Fruit fly (Drosophila melanogaster) whole organism, wandering third instar larva: ENCODE measurements around the gene CG9674.

Source experiments
- Abd-B ChIP-seq: fragments of >200 bp; optimal IDR thresholded peaks from 2 replicates; lab custom pipeline; 2017; ENCODE audit warnings: missing biosample characterization, missing genetic modification characterization
- CG32264 ChIP-seq: fragments of 200-800 bp; sonication (Bioruptor generic); optimal IDR thresholded peaks from 2 replicates; lab custom pipeline; 2016; ENCODE audit warnings: missing biosample characterization, missing genetic modification characterization
- CG9705 ChIP-seq: fragments of 200-800 bp; sonication (Bioruptor generic); optimal IDR thresholded peaks from 2 replicates; lab custom pipeline; 2018; ENCODE audit warnings: missing biosample characterization, mild to moderate bottlenecking, missing genetic modification characterization
- CrebA ChIP-seq: fragments of 200-800 bp; sonication (Bioruptor generic); optimal IDR thresholded peaks from 2 replicates; lab custom pipeline; 2016; ENCODE audit warnings: missing biosample characterization, mild to moderate bottlenecking, missing genetic modification characterization, borderline replicate concordance
- Dif ChIP-seq: fragments of 200-275, 200-300 bp; sonication (Bioruptor generic); optimal IDR thresholded peaks from 2 replicates; lab custom pipeline; 2018; ENCODE audit warnings: missing biosample characterization, missing genetic modification characterization; ENCODE audit not compliant: partially characterized antibody
- GATAd ChIP-seq: sonication (Bioruptor generic); optimal IDR thresholded peaks from 2 replicates; lab custom pipeline; 2016; ENCODE audit warnings: missing biosample characterization, missing genetic modification characterization
- HLH106 ChIP-seq: fragments of 200-800 bp; optimal IDR thresholded peaks from 3 replicates; lab custom pipeline; 2019; ENCODE audit warnings: missing biosample characterization, mild to moderate bottlenecking, missing genetic modification characterization, moderate library complexity
- Hnf4 ChIP-seq: fragments of 200-800 bp; sonication (Bioruptor generic); optimal IDR thresholded peaks from 2 replicates; lab custom pipeline; 2016; ENCODE audit warnings: missing biosample characterization, mild to moderate bottlenecking, missing genetic modification characterization
- Hr78 ChIP-seq: fragments of >200 bp; optimal IDR thresholded peaks from 2 replicates; lab custom pipeline; 2017; ENCODE audit warnings: missing biosample characterization, missing genetic modification characterization
- Hr83 ChIP-seq: fragments of 200-300 bp; sonication (Bioruptor generic); optimal IDR thresholded peaks from 2 replicates; lab custom pipeline; 2016; ENCODE audit warnings: missing biosample characterization, mild to moderate bottlenecking, missing genetic modification characterization, moderate library complexity; ENCODE audit not compliant: poor library complexity, severe bottlenecking
- Jra ChIP-seq: sonication (Bioruptor generic); optimal IDR thresholded peaks from 2 replicates; lab custom pipeline; 2016; ENCODE audit warnings: missing biosample characterization, missing genetic modification characterization
- Mio ChIP-seq: sonication (Bioruptor generic); optimal IDR thresholded peaks from 2 replicates; lab custom pipeline; 2016; ENCODE audit warnings: missing biosample characterization, missing genetic modification characterization
- Myc ChIP-seq: fragments of >200 bp; optimal IDR thresholded peaks from 2 replicates; lab custom pipeline; 2017
- N ChIP-seq: fragments of >200 bp; optimal IDR thresholded peaks from 2 replicates; lab custom pipeline; 2018; ENCODE audit warnings: missing biosample characterization, missing external identifiers, missing genetic modification characterization
- OdsH ChIP-seq: fragments of 200-800 bp; sonication (Bioruptor generic); optimal IDR thresholded peaks from 2 replicates; lab custom pipeline; 2016; ENCODE audit warnings: missing biosample characterization, mild to moderate bottlenecking, missing genetic modification characterization
- Rel ChIP-seq, 2 experiments: fragments of 200-800 bp; sonication (Bioruptor generic) in 1 of 2; optimal IDR thresholded peaks; 2 replicates in 1 of 2; 3 replicates in 1 of 2; lab custom pipeline; 2016 to 2019; ENCODE audit warnings: mild to moderate bottlenecking in 2 of 2, missing biosample characterization in 2 of 2, missing genetic modification characterization in 2 of 2, moderate library complexity in 1 of 2
- Sp1 ChIP-seq: fragments of 200-800 bp; sonication (Bioruptor generic); optimal IDR thresholded peaks from 3 replicates; lab custom pipeline; 2019; ENCODE audit warnings: missing biosample characterization, mild to moderate bottlenecking, missing genetic modification characterization, moderate library complexity
- Vsx2 ChIP-seq: fragments of 200-300, 225-300 bp; sonication (Bioruptor generic); optimal IDR thresholded peaks from 2 replicates; lab custom pipeline; 2018; ENCODE audit warnings: missing biosample characterization, missing genetic modification characterization; ENCODE audit not compliant: partially characterized antibody
- br ChIP-seq: fragments of 200-800 bp; sonication (Bioruptor generic); optimal IDR thresholded peaks from 2 replicates; lab custom pipeline; 2016; ENCODE audit warnings: missing biosample characterization, missing genetic modification characterization
- brk ChIP-seq: fragments of 200-800 bp; sonication (Bioruptor generic); optimal IDR thresholded peaks from 2 replicates; lab custom pipeline; 2016; ENCODE audit warnings: missing biosample characterization, mild to moderate bottlenecking, missing genetic modification characterization
- dl ChIP-seq, 2 experiments: fragments of 175-275, 200-275 bp in 1 of 2; fragments of 200-275 bp in 1 of 2; sonication (Bioruptor generic); optimal IDR thresholded peaks; lab custom pipeline; 2018; ENCODE audit warnings: mild to moderate bottlenecking in 2 of 2, missing biosample characterization in 2 of 2, missing genetic modification characterization in 2 of 2, moderate library complexity in 2 of 2; ENCODE audit not compliant: partially characterized antibody in 2 of 2, insufficient read depth in 1 of 2
- dmrt93B ChIP-seq: fragments of 200-800 bp; sonication (Bioruptor generic); optimal IDR thresholded peaks from 2 replicates; lab custom pipeline; 2018; ENCODE audit warnings: missing biosample characterization, mild to moderate bottlenecking, missing genetic modification characterization
- dsf ChIP-seq: sonication (Bioruptor generic); optimal IDR thresholded peaks from 2 replicates; lab custom pipeline; 2016; ENCODE audit warnings: missing biosample characterization, missing genetic modification characterization, borderline replicate concordance
- ey ChIP-seq: fragments of 200-800 bp; sonication (Bioruptor generic); optimal IDR thresholded peaks from 2 replicates; lab custom pipeline; 2016; ENCODE audit warnings: missing biosample characterization, missing genetic modification characterization
- foxo ChIP-seq, 2 experiments: fragments of 200-800 bp; sonication (Bioruptor generic); optimal IDR thresholded peaks; 2 replicates in 1 of 2; 3 replicates in 1 of 2; lab custom pipeline; 2016 to 2017; ENCODE audit warnings: missing biosample characterization in 2 of 2, missing genetic modification characterization in 2 of 2
- fru ChIP-seq: fragments of 200-800 bp; sonication (Bioruptor generic); optimal IDR thresholded peaks from 3 replicates; lab custom pipeline; 2016; ENCODE audit warnings: missing biosample characterization, mild to moderate bottlenecking, missing genetic modification characterization
- h ChIP-seq: fragments of 200-800 bp; sonication (Bioruptor generic); optimal IDR thresholded peaks from 3 replicates; lab custom pipeline; 2016; ENCODE audit warnings: missing biosample characterization, mild to moderate bottlenecking, missing genetic modification characterization
- jim ChIP-seq: fragments of 175-275, 200-325 bp; sonication (Bioruptor generic); optimal IDR thresholded peaks from 2 replicates; lab custom pipeline; 2016; ENCODE audit warnings: missing biosample characterization, mild to moderate bottlenecking, missing genetic modification characterization
- lola ChIP-seq: fragments of >200 bp; optimal IDR thresholded peaks from 2 replicates; lab custom pipeline; 2017; ENCODE audit warnings: missing biosample characterization, missing genetic modification characterization
- pan ChIP-seq: fragments of >200 bp; optimal IDR thresholded peaks from 2 replicates; lab custom pipeline; 2017
- psq ChIP-seq: fragments of 200-800 bp; sonication (Bioruptor generic); optimal IDR thresholded peaks from 3 replicates; lab custom pipeline; 2017; ENCODE audit warnings: missing biosample characterization, mild to moderate bottlenecking, missing genetic modification characterization, moderate library complexity
- rgr ChIP-seq: fragments of 200-800 bp; sonication (Bioruptor generic); optimal IDR thresholded peaks from 3 replicates; lab custom pipeline; 2016; ENCODE audit warnings: missing biosample characterization, mild to moderate bottlenecking, missing genetic modification characterization
- sage ChIP-seq: fragments of 200-800 bp; sonication (Bioruptor generic); optimal IDR thresholded peaks from 2 replicates; lab custom pipeline; 2016; ENCODE audit warnings: missing biosample characterization, mild to moderate bottlenecking, missing genetic modification characterization
- sv ChIP-seq: fragments of 200-800 bp; sonication (Bioruptor generic); optimal IDR thresholded peaks from 3 replicates; lab custom pipeline; 2016; ENCODE audit warnings: missing biosample characterization, missing genetic modification characterization
- tai ChIP-seq: sonication (Bioruptor generic); optimal IDR thresholded peaks from 2 replicates; lab custom pipeline; 2016; ENCODE audit warnings: missing biosample characterization, missing genetic modification characterization
- usp ChIP-seq: fragments of >200 bp; optimal IDR thresholded peaks from 2 replicates; lab custom pipeline; 2017; ENCODE audit warnings: missing biosample characterization, missing genetic modification characterization
- woc ChIP-seq: sonication (Bioruptor generic); optimal IDR thresholded peaks from 2 replicates; lab custom pipeline; 2016; ENCODE audit warnings: missing biosample characterization, mild to moderate bottlenecking, missing genetic modification characterization

Gene CG9674

DNA sequence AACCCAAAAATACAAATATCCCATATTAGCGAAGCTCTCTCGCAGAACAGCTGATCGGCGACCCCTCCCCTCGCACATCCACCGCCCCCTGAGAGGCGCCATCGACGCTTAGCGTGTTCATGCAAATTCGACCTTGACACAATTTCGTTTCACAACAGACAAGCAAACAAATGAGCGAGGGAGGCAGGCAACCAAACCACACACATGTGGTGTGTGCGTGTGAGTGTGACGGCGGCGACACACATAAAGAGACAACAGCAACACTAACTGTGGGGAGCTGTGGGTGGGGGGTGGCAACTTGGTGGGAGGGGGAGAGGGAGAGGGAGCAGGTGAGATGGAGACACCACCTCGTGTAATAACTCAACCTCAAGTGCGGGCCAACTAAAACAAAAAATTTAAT lies 17.2 kb upstream of the CG9674 start:
- TF ChIP-seq Rel (GFP tag; optimal IDR thresholded peaks at IDR 0.05; lab: Kevin White, UChicago), result no peak
- TF ChIP-seq Rel (tag; optimal IDR thresholded peaks at IDR 0.05; lab: Kevin White, UChicago), result no peak
- no peak for TF ChIP-seq fru (GFP tag; lab: Kevin White, UChicago)
- no peak for TF ChIP-seq jim (GFP tag; lab: Kevin White, UChicago)
- no peak for TF ChIP-seq HLH106 (tag; lab: Kevin White, UChicago)
- TF ChIP-seq tai (GFP tag; lab: Kevin White, UChicago), result no peak
- TF ChIP-seq Myc (lab: Kevin White, UChicago), result no peak
- TF ChIP-seq dsf, result no peak
- TF ChIP-seq CrebA (GFP tag; lab: Kevin White, UChicago), result no peak
- no peak for TF ChIP-seq Abd-B (GFP tag; lab: Kevin White, UChicago)
- no peak for TF ChIP-seq CG32264 (GFP tag; lab: Kevin White, UChicago)

DNA sequence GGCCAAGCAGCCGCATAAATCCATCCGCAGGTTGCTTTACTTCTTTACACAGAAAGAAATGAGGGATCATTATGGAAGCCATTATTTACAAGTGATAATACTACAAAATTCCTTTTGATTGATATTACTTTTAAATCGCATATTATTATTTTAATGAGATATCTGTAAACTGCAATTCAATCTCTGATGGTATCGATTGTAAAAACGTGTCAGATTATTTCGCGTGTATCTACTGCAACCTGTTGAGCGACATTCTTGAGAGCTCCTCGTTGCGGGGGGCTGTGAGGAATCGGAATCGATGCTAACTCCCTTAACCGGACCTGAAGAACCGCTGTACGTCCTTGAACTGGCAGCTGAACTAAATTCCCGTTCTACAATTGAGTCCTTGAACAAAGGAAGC lies 10.5 kb upstream of the CG9674 start:
- TF ChIP-seq dl (GFP tag; optimal IDR thresholded peaks at IDR 0.05; lab: Kevin White, UChicago; ENCODE audit: insufficient read depth in 1 of 2, partially characterized antibody in 2 of 2) (no peak), Jra (peak; percentile 46), woc (GFP tag; lab: Kevin White, UChicago) (peak; percentile 78), HLH106 (tag; lab: Kevin White, UChicago) (peak; percentile 80), h (GFP tag; lab: Kevin White, UChicago) (peak; percentile 90), GATAd (GFP tag; lab: Kevin White, UChicago) (peak; percentile 5), sage (peak; percentile 74), Sp1 (GFP tag; lab: Kevin White, UChicago) (peak; percentile 93), br (peak; percentile 86), psq (peak; percentile 81), OdsH (GFP tag; lab: Kevin White, UChicago) (peak; percentile 89), foxo (GFP tag; optimal IDR thresholded peaks at IDR 0.05; lab: Kevin White, UChicago) (peak; percentile 52 to 76), dmrt93B (GFP tag; lab: Kevin White, UChicago) (peak; percentile 68), Vsx2 (GFP tag; lab: Kevin White, UChicago) (peak; percentile 61), rgr (peak; percentile 91), N (GFP tag; lab: Kevin White, UChicago) (no peak), CG9705 (GFP tag; lab: Kevin White, UChicago) (peak; percentile 76), Dif (GFP tag; lab: Kevin White, UChicago) (peak; percentile 30), pan (lab: Kevin White, UChicago) (no peak), CG32264 (GFP tag; lab: Kevin White, UChicago) (peak; percentile 64), brk (peak; percentile 82), tai (GFP tag; lab: Kevin White, UChicago) (peak; percentile 68), sv (GFP tag; lab: Kevin White, UChicago) (no peak), Mio (no peak), lola (GFP tag; lab: Kevin White, UChicago) (no peak), dsf (peak; percentile 2), Hnf4 (peak; percentile 82), Hr78 (no peak), fru (GFP tag; lab: Kevin White, UChicago) (peak; percentile 91), jim (GFP tag; lab: Kevin White, UChicago) (no peak), ey (GFP tag; lab: Kevin White, UChicago) (peak; percentile 90), Abd-B (GFP tag; lab: Kevin White, UChicago) (no peak), Rel (GFP tag; optimal IDR thresholded peaks at IDR 0.05; lab: Kevin White, UChicago) (peak; percentile 65), Rel (tag; optimal IDR thresholded peaks at IDR 0.05; lab: Kevin White, UChicago) (peak; percentile 62), usp (GFP tag; lab: Kevin White, UChicago) (no peak), CrebA (GFP tag; lab: Kevin White, UChicago) (peak; percentile 47)

DNA sequence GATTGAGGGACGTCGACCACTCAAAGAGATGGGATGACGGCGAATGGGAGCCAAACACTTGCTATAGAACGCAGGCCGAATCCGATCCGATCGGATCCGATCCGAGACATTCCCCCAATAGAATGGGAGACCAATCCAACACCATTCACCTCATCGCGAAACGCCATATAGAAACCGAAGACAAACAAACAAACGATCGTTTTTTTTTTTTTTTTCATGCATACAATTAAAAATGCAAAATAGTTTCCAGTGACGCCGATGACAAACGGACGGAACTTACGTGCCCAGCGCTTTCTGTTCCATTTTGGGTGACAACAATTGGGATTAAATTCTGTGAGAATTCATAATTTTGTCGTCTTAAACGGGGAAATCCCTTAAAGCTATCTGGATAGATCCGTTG lies 6.5 kb upstream of the CG9674 start:
- no peak for TF ChIP-seq N (GFP tag; lab: Kevin White, UChicago)
- TF ChIP-seq jim (GFP tag; lab: Kevin White, UChicago), result no peak
- TF ChIP-seq sv (GFP tag; lab: Kevin White, UChicago), result no peak
- no peak for TF ChIP-seq ey (GFP tag; lab: Kevin White, UChicago)
- no peak for TF ChIP-seq OdsH (GFP tag; lab: Kevin White, UChicago)
- no peak for TF ChIP-seq lola (GFP tag; lab: Kevin White, UChicago)
- no peak for TF ChIP-seq Mio
- TF ChIP-seq Hr83 (GFP tag; lab: Kevin White, UChicago), result no peak
- no peak for TF ChIP-seq GATAd (GFP tag; lab: Kevin White, UChicago)
- no peak for TF ChIP-seq Hr78
- TF ChIP-seq Sp1 (GFP tag; lab: Kevin White, UChicago), result no peak
- no peak for TF ChIP-seq h (GFP tag; lab: Kevin White, UChicago)
- TF ChIP-seq woc (GFP tag; lab: Kevin White, UChicago), result no peak
- no peak for TF ChIP-seq Jra
- TF ChIP-seq Myc (lab: Kevin White, UChicago), result no peak
- TF ChIP-seq psq, result no peak
- TF ChIP-seq usp (GFP tag; lab: Kevin White, UChicago), result no peak
- TF ChIP-seq Abd-B (GFP tag; lab: Kevin White, UChicago), result no peak
